Worm (Caenorhabditis elegans) whole organism, early embryonic: ENCODE data around the gene Y26E6A.2.

Experiments used
- B0310.2 ChIP-seq: sonication (generic microtip); optimal IDR thresholded peaks from 2 replicates; lab custom pipeline; 2016; ENCODE audit warnings: mild to moderate bottlenecking, missing genetic modification characterization, missing compliant biosample characterization
- F13C5.2 ChIP-seq: sonication (generic microtip); optimal IDR thresholded peaks from 2 replicates; lab custom pipeline; 2017; ENCODE audit warnings: mild to moderate bottlenecking, missing genetic modification characterization, inconsistent platforms, missing compliant biosample characterization
- ama-1 ChIP-seq: fragments of 150-350 bp; optimal IDR thresholded peaks from 2 replicates; lab custom pipeline; 2014
- ceh-13 ChIP-seq: fragments of 200-800 bp; sonication (Bioruptor generic); optimal IDR thresholded peaks from 2 replicates; lab custom pipeline; 2018; ENCODE audit warnings: mild to moderate bottlenecking, missing genetic modification characterization, missing compliant biosample characterization
- ceh-36 ChIP-seq: sonication (generic microtip); optimal IDR thresholded peaks from 2 replicates; lab custom pipeline; 2016; ENCODE audit warnings: missing genetic modification characterization, inconsistent platforms, missing compliant biosample characterization
- ets-7 ChIP-seq: sonication (generic microtip); optimal IDR thresholded peaks from 2 replicates; lab custom pipeline; 2016; ENCODE audit warnings: missing genotype, missing genetic modification characterization, missing compliant biosample characterization
- flt-1 ChIP-seq: fragments of 200-800 bp; sonication (Bioruptor generic); IDR thresholded peaks from 2 replicates; pipeline ENCODE4 v1.3.6; 2022; ENCODE audit warnings: missing genetic modification characterization, missing compliant biosample characterization
- hmbx-1 ChIP-seq: sonication (generic microtip); optimal IDR thresholded peaks from 2 replicates; lab custom pipeline; 2016; ENCODE audit warnings: mild to moderate bottlenecking, missing genetic modification characterization, missing compliant biosample characterization
- hmg-4 ChIP-seq: fragments of 200-800 bp; sonication (Bioruptor generic); optimal IDR thresholded peaks from 2 replicates; lab custom pipeline; 2018; ENCODE audit warnings: mild to moderate bottlenecking, missing genetic modification characterization, missing compliant biosample characterization
- pes-1 ChIP-seq: fragments of 200-800 bp; sonication (Bioruptor generic); IDR thresholded peaks from 2 replicates; pipeline ENCODE4 v1.3.6; 2022; ENCODE audit warnings: missing genetic modification reagents, missing genetic modification characterization, missing compliant biosample characterization
- scrt-1 ChIP-seq: fragments of 200-800 bp; sonication (Bioruptor generic); IDR thresholded peaks from 2 replicates; pipeline ENCODE4 v1.3.6; 2022; ENCODE audit warnings: missing genetic modification characterization, missing compliant biosample characterization
- tbx-11 ChIP-seq: fragments of 200-800 bp; sonication (Bioruptor generic); IDR thresholded peaks from 2 replicates; pipeline ENCODE4 v1.3.6; 2022; ENCODE audit warnings: missing genetic modification characterization, missing compliant biosample characterization
- tbx-37 ChIP-seq: fragments of 200-800 bp; sonication (Bioruptor generic); conservative IDR thresholded peaks from 2 replicates; pipeline ENCODE4 v1.3.6; 2022; ENCODE audit warnings: missing genetic modification reagents, missing genetic modification characterization, missing compliant biosample characterization
- tra-4 ChIP-seq: sonication (generic microtip); optimal IDR thresholded peaks from 2 replicates; lab custom pipeline; 2017; ENCODE audit warnings: missing genetic modification characterization, missing compliant biosample characterization

DNA sequence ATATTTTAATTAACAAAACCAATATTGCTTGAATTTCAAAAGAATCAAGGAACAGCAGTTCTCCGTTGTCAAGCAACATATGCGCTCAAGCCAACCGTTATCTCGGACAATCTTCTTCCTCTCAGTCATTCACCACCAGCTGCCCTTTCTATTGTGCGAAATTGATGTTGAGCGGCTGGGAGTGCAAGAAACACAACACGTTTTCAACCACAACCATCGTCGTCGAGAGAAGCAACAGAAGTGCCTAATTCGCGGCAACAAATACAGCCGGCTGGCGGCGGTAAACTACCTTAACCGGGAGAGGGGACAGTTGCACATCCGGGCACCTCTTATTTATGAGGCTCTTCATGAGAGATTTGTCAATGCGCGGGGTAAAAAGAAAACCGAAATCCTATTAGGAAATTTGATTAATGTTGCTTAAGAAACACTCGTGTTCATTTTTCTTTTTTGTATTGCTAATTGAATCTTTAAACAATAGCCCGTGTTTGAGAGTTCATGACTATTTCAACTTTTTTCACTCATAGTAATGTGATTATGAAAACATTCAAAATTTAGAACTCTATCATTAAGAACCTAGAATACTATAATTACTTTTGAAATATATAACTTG, 32.3 kb downstream of the Y26E6A.2 start:
- TF ChIP-seq B0310.2: no peak
- TF ChIP-seq tbx-11 (GFP tag; lab: Robert Waterston, UW): no peak
- TF ChIP-seq ceh-13 (GFP tag; lab: Kevin White, UChicago): no peak
- TF ChIP-seq tra-4 (tag; lab: Kevin White, UChicago): no peak
- TF ChIP-seq ets-7 (tag; lab: Kevin White, UChicago): no peak
- TF ChIP-seq ama-1: no peak
- no peak for TF ChIP-seq flt-1 (GFP tag; lab: Robert Waterston, UW)
- no peak for TF ChIP-seq pes-1 (GFP tag; lab: Robert Waterston, UW)
- no peak for TF ChIP-seq F13C5.2
- no peak for TF ChIP-seq ceh-36 (tag; lab: Kevin White, UChicago)
- no peak for TF ChIP-seq hmbx-1 (tag; lab: Kevin White, UChicago)
- no peak for TF ChIP-seq tbx-37
- no peak for TF ChIP-seq scrt-1 (GFP tag; lab: Robert Waterston, UW)
- TF ChIP-seq hmg-4 (GFP tag; lab: Kevin White, UChicago): peak; percentile 62
